Fruit fly (Drosophila melanogaster) whole organism, embryonic: ENCODE results near the gene CG17145.
A peak's percentile ranks its signal among the peaks of the same experiment; 100 is the strongest.

Experiments
- Antp ChIP-seq: fragments of 200-800 bp; sonication (Bioruptor generic); optimal IDR thresholded peaks from 3 replicates; lab custom pipeline; 2016; ENCODE audit warnings: missing biosample characterization, missing genetic modification characterization
- BtbVII ChIP-seq: fragments of 200-800 bp; sonication (Bioruptor generic); optimal IDR thresholded peaks from 3 replicates; lab custom pipeline; 2017; ENCODE audit warnings: missing biosample characterization, mild to moderate bottlenecking, missing genetic modification characterization
- CG11696 ChIP-seq: fragments of 200-800 bp; sonication (Bioruptor generic); IDR thresholded peaks from 2 replicates; pipeline ENCODE4 v1.3.6; 2022; ENCODE audit warnings: missing biosample characterization, missing genetic modification characterization
- CG12219 ChIP-seq: fragments of 200-800 bp; sonication (Bioruptor generic); optimal IDR thresholded peaks from 3 replicates; lab custom pipeline; 2018; ENCODE audit warnings: missing biosample characterization, mild to moderate bottlenecking, missing genetic modification characterization
- CG12391 ChIP-seq: fragments of 200-800 bp; sonication (Bioruptor generic); optimal IDR thresholded peaks from 3 replicates; lab custom pipeline; 2018; ENCODE audit warnings: missing biosample characterization, mild to moderate bottlenecking, missing genetic modification characterization, moderate library complexity
- CG14014 ChIP-seq: fragments of 200-800 bp; sonication (Bioruptor generic); IDR thresholded peaks from 2 replicates; pipeline ENCODE4 v1.3.6; 2022; ENCODE audit warnings: missing biosample characterization, missing genetic modification characterization
- CG15269 ChIP-seq: fragments of 200-800 bp; sonication (Bioruptor generic); optimal IDR thresholded peaks from 2 replicates; lab custom pipeline; 2018; ENCODE audit warnings: missing biosample characterization, mild to moderate bottlenecking, missing genetic modification characterization, moderate library complexity
- CG15514 ChIP-seq: fragments of 200-800 bp; sonication (Bioruptor generic); optimal IDR thresholded peaks from 3 replicates; lab custom pipeline; 2017; ENCODE audit warnings: missing biosample characterization, missing genetic modification characterization, mild to moderate bottlenecking, moderate library complexity, missing genetic modification reagents
- CG17328 ChIP-seq: fragments of 200-800 bp; sonication (Bioruptor generic); IDR thresholded peaks from 2 replicates; pipeline ENCODE4 v1.3.6; 2022; ENCODE audit warnings: missing biosample characterization, missing genetic modification characterization
- CG17385 ChIP-seq: fragments of 200-800 bp; sonication (Bioruptor generic); optimal IDR thresholded peaks from 3 replicates; lab custom pipeline; 2018; ENCODE audit warnings: missing biosample characterization, mild to moderate bottlenecking, missing genetic modification characterization
- CG17568 ChIP-seq: fragments of 200-800 bp; sonication (Bioruptor generic); optimal IDR thresholded peaks from 2 replicates; lab custom pipeline; 2018; ENCODE audit warnings: missing biosample characterization, mild to moderate bottlenecking, missing genetic modification characterization, moderate library complexity
- CG17829 ChIP-seq: fragments of 200-800 bp; optimal IDR thresholded peaks from 2 replicates; lab custom pipeline; 2019; ENCODE audit warnings: missing biosample characterization, mild to moderate bottlenecking, missing genetic modification characterization, moderate library complexity
- CG1792 ChIP-seq: fragments of 200-800 bp; sonication (Bioruptor generic); optimal IDR thresholded peaks from 2 replicates; lab custom pipeline; 2016; ENCODE audit warnings: missing biosample characterization, missing genetic modification characterization
- CG1832 ChIP-seq: fragments of 200-800 bp; sonication (Bioruptor generic); optimal IDR thresholded peaks from 2 replicates; lab custom pipeline; 2017; ENCODE audit warnings: missing biosample characterization, mild to moderate bottlenecking, missing genetic modification characterization, inconsistent platforms
- CG18599 ChIP-seq: fragments of 200-800 bp; sonication (Bioruptor generic); optimal IDR thresholded peaks from 3 replicates; lab custom pipeline; 2017; ENCODE audit warnings: missing biosample characterization, missing genetic modification characterization, mild to moderate bottlenecking, moderate library complexity, missing genetic modification reagents
- CG2678 ChIP-seq: fragments of 200-800 bp; sonication (Bioruptor generic); optimal IDR thresholded peaks from 3 replicates; lab custom pipeline; 2019; ENCODE audit warnings: missing biosample characterization, mild to moderate bottlenecking, missing genetic modification characterization, moderate library complexity
- CG31441 ChIP-seq: fragments of 200-800 bp; sonication (Bioruptor generic); IDR thresholded peaks from 2 replicates; pipeline ENCODE4 v1.3.6; 2022; ENCODE audit warnings: missing biosample characterization, missing genetic modification characterization
- CG32532 ChIP-seq: fragments of 200-800 bp; sonication (Bioruptor generic); IDR thresholded peaks from 2 replicates; pipeline ENCODE4 v1.3.6; 2022; ENCODE audit warnings: missing biosample characterization, missing genetic modification characterization
- CG3281 ChIP-seq: fragments of 200-800 bp; sonication (Bioruptor generic); optimal IDR thresholded peaks from 3 replicates; lab custom pipeline; 2017; ENCODE audit warnings: missing biosample characterization, mild to moderate bottlenecking, missing genetic modification characterization
- CG34422 ChIP-seq: fragments of 200-800 bp; sonication (Bioruptor generic); IDR thresholded peaks from 3 replicates; pipeline ENCODE4 v1.3.6; 2022; ENCODE audit warnings: missing biosample characterization, missing genetic modification characterization
- CG7786 ChIP-seq: fragments of 200-800 bp; sonication (Bioruptor generic); optimal IDR thresholded peaks from 2 replicates; lab custom pipeline; 2016; ENCODE audit warnings: missing biosample characterization, missing genetic modification characterization
- CG9609 ChIP-seq: fragments of 200-800 bp; sonication (Bioruptor generic); optimal IDR thresholded peaks from 3 replicates; lab custom pipeline; 2016; ENCODE audit warnings: missing biosample characterization, missing genetic modification characterization
- CG9727 ChIP-seq: fragments of 200-800 bp; sonication (Bioruptor generic); optimal IDR thresholded peaks from 3 replicates; lab custom pipeline; 2017; ENCODE audit warnings: missing biosample characterization, mild to moderate bottlenecking, missing genetic modification characterization
- CG9817 ChIP-seq: fragments of 200-800 bp; sonication (Bioruptor generic); optimal IDR thresholded peaks from 2 replicates; lab custom pipeline; 2018; ENCODE audit warnings: missing biosample characterization, mild to moderate bottlenecking, missing genetic modification characterization, moderate library complexity
- Chrac-16 ChIP-seq: fragments of 200-800 bp; sonication (Bioruptor generic); optimal IDR thresholded peaks from 3 replicates; lab custom pipeline; 2016; ENCODE audit warnings: missing biosample characterization, missing genetic modification characterization
- Dbx ChIP-seq: fragments of 200-800 bp; sonication (Bioruptor generic); IDR thresholded peaks from 3 replicates; pipeline ENCODE4 v1.3.6; 2022; ENCODE audit warnings: missing biosample characterization, missing genetic modification characterization
- Dek ChIP-seq: fragments of 200-800 bp; sonication (Bioruptor generic); optimal IDR thresholded peaks from 3 replicates; lab custom pipeline; 2019; ENCODE audit warnings: missing biosample characterization, mild to moderate bottlenecking, missing genetic modification characterization, moderate library complexity
- Elba2 ChIP-seq: fragments of 200-800 bp; sonication (Bioruptor generic); optimal IDR thresholded peaks from 3 replicates; lab custom pipeline; 2016; ENCODE audit warnings: missing biosample characterization, missing genetic modification characterization
- Gsc ChIP-seq: fragments of 200-800 bp; sonication (Bioruptor generic); IDR thresholded peaks from 2 replicates; pipeline ENCODE4 v1.3.6; 2022; ENCODE audit warnings: missing biosample characterization, missing genetic modification characterization
- Hmr ChIP-seq: fragments of 200-800 bp; sonication (Bioruptor generic); optimal IDR thresholded peaks from 3 replicates; lab custom pipeline; 2017; ENCODE audit warnings: mild to moderate bottlenecking, missing biosample characterization, missing genetic modification reagents, missing genetic modification characterization
- MTF-1 ChIP-seq: fragments of 200-800 bp; sonication (Bioruptor generic); optimal IDR thresholded peaks from 2 replicates; lab custom pipeline; 2018; ENCODE audit warnings: missing biosample characterization, mild to moderate bottlenecking, missing genetic modification characterization, borderline replicate concordance
- Meics ChIP-seq: fragments of 200-800 bp; sonication (Bioruptor generic); optimal IDR thresholded peaks from 2 replicates; lab custom pipeline; 2017; ENCODE audit warnings: missing biosample characterization, mild to moderate bottlenecking, missing genetic modification characterization
- Sox102F ChIP-seq: fragments of 200-800 bp; sonication (Bioruptor generic); optimal IDR thresholded peaks from 2 replicates; lab custom pipeline; 2018; ENCODE audit warnings: missing biosample characterization, mild to moderate bottlenecking, missing genetic modification characterization, moderate library complexity
- Usf ChIP-seq: fragments of 200-800 bp; sonication (Bioruptor generic); optimal IDR thresholded peaks from 2 replicates; lab custom pipeline; 2017; ENCODE audit warnings: missing genotype, missing biosample characterization, missing genetic modification characterization
- Xbp1 ChIP-seq: fragments of 200-800 bp; sonication (Bioruptor generic); optimal IDR thresholded peaks from 3 replicates; lab custom pipeline; 2016; ENCODE audit warnings: missing biosample characterization, mild to moderate bottlenecking, missing genetic modification characterization
- ash1 ChIP-seq: fragments of 200-800 bp; sonication (Bioruptor generic); optimal IDR thresholded peaks from 2 replicates; lab custom pipeline; 2018; ENCODE audit warnings: missing biosample characterization, mild to moderate bottlenecking, missing genetic modification characterization
- az2 ChIP-seq: fragments of 200-800 bp; sonication (Bioruptor generic); optimal IDR thresholded peaks from 3 replicates; lab custom pipeline; 2016; ENCODE audit warnings: missing biosample characterization, missing genetic modification characterization
- bcd ChIP-seq: fragments of 200-800 bp; sonication (Bioruptor generic); optimal IDR thresholded peaks from 2 replicates; lab custom pipeline; 2017; ENCODE audit warnings: missing biosample characterization, mild to moderate bottlenecking, missing genetic modification characterization
- dimm ChIP-seq: fragments of 200-800 bp; sonication (Bioruptor generic); IDR thresholded peaks from 2 replicates; pipeline ENCODE4 v1.3.6; 2022; ENCODE audit warnings: missing biosample characterization, missing genetic modification characterization
- gem ChIP-seq: fragments of 200-800 bp; sonication (Bioruptor generic); optimal IDR thresholded peaks from 2 replicates; lab custom pipeline; 2019; ENCODE audit warnings: missing biosample characterization, mild to moderate bottlenecking, missing genetic modification characterization, moderate library complexity
- grau ChIP-seq: fragments of 200-800 bp; optimal IDR thresholded peaks from 3 replicates; lab custom pipeline; 2019; ENCODE audit warnings: missing biosample characterization, mild to moderate bottlenecking, missing genetic modification characterization, moderate library complexity
- lilli ChIP-seq: fragments of 200-800 bp; sonication (Bioruptor generic); optimal IDR thresholded peaks from 3 replicates; lab custom pipeline; 2016; ENCODE audit warnings: missing biosample characterization, missing genetic modification characterization
- nau ChIP-seq: fragments of 200-800 bp; sonication (Bioruptor generic); optimal IDR thresholded peaks from 3 replicates; lab custom pipeline; 2017; ENCODE audit warnings: missing biosample characterization, mild to moderate bottlenecking, missing genetic modification characterization, missing genetic modification reagents
- nerfin-1 ChIP-seq: fragments of 200-800 bp; sonication (Bioruptor generic); optimal IDR thresholded peaks from 3 replicates; lab custom pipeline; 2019; ENCODE audit warnings: missing biosample characterization, mild to moderate bottlenecking, missing genetic modification characterization, moderate library complexity
- phol ChIP-seq: fragments of 200-800 bp; sonication (Bioruptor generic); optimal IDR thresholded peaks from 3 replicates; lab custom pipeline; 2018; ENCODE audit warnings: missing biosample characterization, mild to moderate bottlenecking, missing genetic modification characterization, moderate library complexity
- pum ChIP-seq: fragments of 200-800 bp; sonication (Bioruptor generic); optimal IDR thresholded peaks from 2 replicates; lab custom pipeline; 2016; ENCODE audit warnings: missing biosample characterization, missing genetic modification characterization
- trh ChIP-seq: fragments of 200-800 bp; sonication (Bioruptor generic); optimal IDR thresholded peaks from 2 replicates; lab custom pipeline; 2016; ENCODE audit warnings: missing biosample characterization, missing genetic modification characterization
- vvl ChIP-seq: fragments of 200-800 bp; sonication (Bioruptor generic); IDR thresholded peaks from 2 replicates; pipeline ENCODE4 v1.3.6; 2022; ENCODE audit warnings: missing biosample characterization, missing genetic modification characterization
- zfh2 ChIP-seq: fragments of 200-800 bp; sonication (Bioruptor generic); optimal IDR thresholded peaks from 2 replicates; lab custom pipeline; 2016; ENCODE audit warnings: missing biosample characterization, missing genetic modification characterization

The CG17145 gene

dm6 chr3L:20185206-20185868 is 36.3 kb upstream of the CG17145 start (continued):
- TF ChIP-seq CG14014 (GFP tag; lab: Robert Waterston, UW) (peak; percentile 58), CG34422 (GFP tag; lab: Robert Waterston, UW) (peak; percentile 48; the same call in 1 of the 3 replicates), CG15269 (peak; percentile 62), CG12391 (peak; percentile 60), CG17385 (GFP tag; lab: Kevin White, UChicago) (peak; percentile 56), bcd (peak; percentile 64), Elba2 (no peak), BtbVII (peak; percentile 40), phol (tag; lab: Kevin White, UChicago) (peak; percentile 15), CG1832 (no peak), az2 (GFP tag; lab: Kevin White, UChicago) (peak; percentile 40), CG12219 (peak; percentile 39), CG9727 (peak; percentile 70), Gsc (GFP tag; lab: Robert Waterston, UW) (no peak), CG1792 (no peak), CG2678 (tag; lab: Kevin White, UChicago) (peak; percentile 74), CG17568 (GFP tag; lab: Kevin White, UChicago) (peak; percentile 20), dimm (GFP tag; lab: Robert Waterston, UW) (no peak), CG18599 (peak; percentile 82), CG3281 (GFP tag; lab: Kevin White, UChicago) (peak; percentile 65), CG11696 (peak; percentile 60; the same call in 1 of the 2 replicates), ash1 (GFP tag; lab: Kevin White, UChicago) (no peak), Usf (GFP tag; lab: Kevin White, UChicago) (peak; percentile 10), CG9609 (GFP tag; lab: Kevin White, UChicago) (peak; percentile 50), CG7786 (GFP tag; lab: Kevin White, UChicago) (peak; percentile 63), trh (GFP tag; lab: Kevin White, UChicago) (no peak), Antp (peak; percentile 5), Dek (tag; lab: Kevin White, UChicago) (peak; percentile 44), Chrac-16 (GFP tag; lab: Kevin White, UChicago) (peak; percentile 61), gem (tag; lab: Kevin White, UChicago) (peak; percentile 77), Hmr (GFP tag; lab: Kevin White, UChicago) (peak; percentile 85), CG32532 (GFP tag; lab: Robert Waterston, UW) (peak; percentile 42; the same call in 1 of the 2 replicates), vvl (GFP tag; lab: Robert Waterston, UW) (no peak), CG31441 (GFP tag; lab: Robert Waterston, UW) (0 out of 2 replicates have a peak, but pooled peaks have one; percentile 17), CG17829 (tag; lab: Kevin White, UChicago) (no peak), Xbp1 (GFP tag; lab: Kevin White, UChicago) (peak; percentile 64), CG17328 (GFP tag; lab: Robert Waterston, UW) (no peak), Meics (peak; percentile 52), CG15514 (GFP tag; lab: Kevin White, UChicago) (peak; percentile 37), nau (GFP tag; lab: Kevin White, UChicago) (peak; percentile 43), nerfin-1 (tag; lab: Kevin White, UChicago) (no peak), Sox102F (GFP tag; lab: Kevin White, UChicago) (peak; percentile 68), grau (tag; lab: Kevin White, UChicago) (peak; percentile 82), zfh2 (GFP tag; lab: Kevin White, UChicago) (peak; percentile 49), lilli (peak; percentile 79), CG9817 (tag; lab: Kevin White, UChicago) (peak; percentile 36), Dbx (peak; percentile 60; the same call in 1 of the 3 replicates), MTF-1 (GFP tag; lab: Kevin White, UChicago) (no peak), pum (GFP tag; lab: Kevin White, UChicago) (no peak)
